Fruit fly (Drosophila melanogaster) whole organism, embryonic: ENCODE data around the gene CG4953.

Experiments used
- Blimp-1 ChIP-seq: fragments of 200-800 bp; sonication (Bioruptor generic); optimal IDR thresholded peaks from 3 replicates; lab custom pipeline; 2018; ENCODE audit warnings: missing biosample characterization, missing genetic modification characterization, mild to moderate bottlenecking, moderate library complexity, missing genetic modification reagents
- CG10565 ChIP-seq: fragments of 200-800 bp; sonication (Bioruptor generic); optimal IDR thresholded peaks from 3 replicates; lab custom pipeline; 2016; ENCODE audit warnings: missing biosample characterization, mild to moderate bottlenecking, missing genetic modification characterization
- CG11504 ChIP-seq: fragments of 200-800 bp; sonication (Bioruptor generic); optimal IDR thresholded peaks from 3 replicates; lab custom pipeline; 2019; ENCODE audit warnings: missing biosample characterization, mild to moderate bottlenecking, missing genetic modification characterization, moderate library complexity
- CG13123 ChIP-seq: fragments of 200-800 bp; sonication (Bioruptor generic); optimal IDR thresholded peaks from 2 replicates; lab custom pipeline; 2016; ENCODE audit warnings: missing biosample characterization, missing genetic modification characterization
- CG13424 ChIP-seq: fragments of 200-800 bp; sonication (Bioruptor generic); optimal IDR thresholded peaks from 2 replicates; lab custom pipeline; 2019; ENCODE audit warnings: missing biosample characterization, mild to moderate bottlenecking, missing genetic modification characterization, moderate library complexity
- CG14965 ChIP-seq: fragments of 200-800 bp; sonication (Bioruptor generic); optimal IDR thresholded peaks from 2 replicates; lab custom pipeline; 2016; ENCODE audit warnings: missing biosample characterization, missing genetic modification characterization, borderline replicate concordance
- CG17829 ChIP-seq: fragments of 200-800 bp; optimal IDR thresholded peaks from 2 replicates; lab custom pipeline; 2019; ENCODE audit warnings: missing biosample characterization, mild to moderate bottlenecking, missing genetic modification characterization, moderate library complexity
- CG2129 ChIP-seq: fragments of 200-800 bp; sonication (Bioruptor generic); IDR thresholded peaks from 2 replicates; pipeline ENCODE4 v1.3.6; 2022; ENCODE audit warnings: missing biosample characterization, missing genetic modification characterization; ENCODE audit not compliant: partially characterized antibody
- CG31441 ChIP-seq: fragments of 200-800 bp; sonication (Bioruptor generic); IDR thresholded peaks from 2 replicates; pipeline ENCODE4 v1.3.6; 2022; ENCODE audit warnings: missing biosample characterization, missing genetic modification characterization
- CG34376 ChIP-seq: fragments of 200-800 bp; sonication (Bioruptor generic); optimal IDR thresholded peaks from 2 replicates; lab custom pipeline; 2018; ENCODE audit warnings: missing biosample characterization, mild to moderate bottlenecking, missing genetic modification characterization
- CG43689 ChIP-seq: fragments of 200-800 bp; sonication (Bioruptor generic); IDR thresholded peaks from 2 replicates; pipeline ENCODE4 v1.3.6; 2022; ENCODE audit warnings: missing biosample characterization, missing genetic modification characterization
- CG4617 ChIP-seq: fragments of 200-800 bp; sonication (Bioruptor generic); optimal IDR thresholded peaks from 3 replicates; lab custom pipeline; 2016; ENCODE audit warnings: missing biosample characterization, missing genetic modification characterization, borderline replicate concordance
- CG5180 ChIP-seq: fragments of 200-800 bp; sonication (Bioruptor generic); optimal IDR thresholded peaks from 3 replicates; lab custom pipeline; 2017; ENCODE audit warnings: missing biosample characterization, missing genetic modification characterization, mild to moderate bottlenecking, moderate library complexity, missing genetic modification reagents
- CG5953 ChIP-seq: fragments of 200-800 bp; sonication (Bioruptor generic); IDR thresholded peaks from 2 replicates; pipeline ENCODE4 v1.3.6; 2022; ENCODE audit warnings: missing biosample characterization, missing genetic modification characterization
- CG6765 ChIP-seq: fragments of 200-800 bp; sonication (Bioruptor generic); optimal IDR thresholded peaks from 3 replicates; lab custom pipeline; 2017; ENCODE audit warnings: missing biosample characterization, mild to moderate bottlenecking, missing genetic modification characterization
- CG6854 ChIP-seq: fragments of 200-800 bp; sonication (Bioruptor generic); optimal IDR thresholded peaks from 3 replicates; lab custom pipeline; 2017; ENCODE audit warnings: missing biosample characterization, mild to moderate bottlenecking, missing genetic modification characterization
- CG7556 ChIP-seq: fragments of 200-800 bp; sonication (Bioruptor generic); optimal IDR thresholded peaks from 2 replicates; lab custom pipeline; 2017; ENCODE audit warnings: missing biosample characterization, mild to moderate bottlenecking, missing genetic modification characterization
- Dip2 ChIP-seq: fragments of 200-800 bp; sonication (Bioruptor generic); IDR thresholded peaks from 2 replicates; pipeline ENCODE4 v1.3.6; 2022; ENCODE audit warnings: missing biosample characterization, missing genetic modification characterization
- Fer1 ChIP-seq: fragments of 200-800 bp; sonication (Bioruptor generic); optimal IDR thresholded peaks from 2 replicates; lab custom pipeline; 2017; ENCODE audit warnings: missing biosample characterization, mild to moderate bottlenecking, missing genetic modification characterization
- Fer2 ChIP-seq: fragments of 200-800 bp; sonication (Bioruptor generic); optimal IDR thresholded peaks from 2 replicates; lab custom pipeline; 2018; ENCODE audit warnings: missing biosample characterization, mild to moderate bottlenecking, missing genetic modification characterization, moderate library complexity
- Fer3 ChIP-seq: fragments of 200-800 bp; sonication (Bioruptor generic); optimal IDR thresholded peaks from 2 replicates; lab custom pipeline; 2018; ENCODE audit warnings: missing biosample characterization, mild to moderate bottlenecking, missing genetic modification characterization, moderate library complexity
- Hand ChIP-seq: fragments of 200-800 bp; sonication (Bioruptor generic); optimal IDR thresholded peaks from 2 replicates; lab custom pipeline; 2017; ENCODE audit warnings: mild to moderate bottlenecking, missing biosample characterization, missing genetic modification reagents, missing genetic modification characterization
- Lhr ChIP-seq: fragments of 200-800 bp; sonication (Bioruptor generic); optimal IDR thresholded peaks from 3 replicates; lab custom pipeline; 2017; ENCODE audit warnings: mild to moderate bottlenecking, missing biosample characterization, missing genetic modification reagents, missing genetic modification characterization
- MBD-R2 ChIP-seq: fragments of 200-800 bp; sonication (Bioruptor generic); IDR thresholded peaks from 2 replicates; pipeline ENCODE4 v1.3.6; 2022; ENCODE audit warnings: missing biosample characterization, missing genetic modification characterization
- MESR4 ChIP-seq: fragments of 200-800 bp; sonication (Bioruptor generic); optimal IDR thresholded peaks from 2 replicates; lab custom pipeline; 2018; ENCODE audit warnings: missing biosample characterization, mild to moderate bottlenecking, missing genetic modification characterization, moderate library complexity
- MTF-1 ChIP-seq: fragments of 200-800 bp; sonication (Bioruptor generic); optimal IDR thresholded peaks from 2 replicates; lab custom pipeline; 2018; ENCODE audit warnings: missing biosample characterization, mild to moderate bottlenecking, missing genetic modification characterization, borderline replicate concordance
- Meics ChIP-seq: fragments of 200-800 bp; sonication (Bioruptor generic); optimal IDR thresholded peaks from 2 replicates; lab custom pipeline; 2017; ENCODE audit warnings: missing biosample characterization, mild to moderate bottlenecking, missing genetic modification characterization
- Nf-YC ChIP-seq: fragments of 200-800 bp; optimal IDR thresholded peaks from 3 replicates; lab custom pipeline; 2019; ENCODE audit warnings: missing biosample characterization, mild to moderate bottlenecking, missing genetic modification characterization, moderate library complexity
- Oli ChIP-seq: fragments of 200-800 bp; sonication (Bioruptor generic); optimal IDR thresholded peaks from 2 replicates; lab custom pipeline; 2018; ENCODE audit warnings: missing biosample characterization, mild to moderate bottlenecking, missing genetic modification characterization, moderate library complexity
- Pdp1 ChIP-seq, 2 experiments: fragments of 200-800 bp; sonication (Bioruptor generic); optimal IDR thresholded peaks; 3 replicates each; lab custom pipeline; 2016; ENCODE audit warnings: missing biosample characterization in 2 of 2, missing genetic modification characterization in 2 of 2, mild to moderate bottlenecking in 1 of 2, moderate library complexity in 1 of 2
- Sin3A ChIP-seq: fragments of >200 bp; optimal IDR thresholded peaks from 2 replicates; lab custom pipeline; 2018
- Xrp1 ChIP-seq: fragments of 200-800 bp; sonication (Bioruptor generic); IDR thresholded peaks from 2 replicates; pipeline ENCODE4 v1.3.6; 2022; ENCODE audit warnings: missing biosample characterization, missing genetic modification characterization
- caup ChIP-seq: fragments of 200-800 bp; sonication (Bioruptor generic); optimal IDR thresholded peaks from 3 replicates; lab custom pipeline; 2017; ENCODE audit warnings: missing biosample characterization, mild to moderate bottlenecking, missing genetic modification characterization, moderate library complexity; ENCODE audit not compliant: severe bottlenecking
- chn ChIP-seq: fragments of 200-800 bp; sonication (Bioruptor generic); optimal IDR thresholded peaks from 2 replicates; lab custom pipeline; 2016; ENCODE audit warnings: missing biosample characterization, missing genetic modification characterization
- croc ChIP-seq: fragments of 200-800 bp; sonication (Bioruptor generic); conservative IDR thresholded peaks from 3 replicates; pipeline ENCODE4 v1.3.6; 2022; ENCODE audit warnings: missing biosample characterization, missing genetic modification characterization
- disco-r ChIP-seq: fragments of 200-800 bp; sonication (Bioruptor generic); optimal IDR thresholded peaks from 2 replicates; lab custom pipeline; 2016; ENCODE audit warnings: missing biosample characterization, missing genetic modification characterization
- emc ChIP-seq: fragments of 200-800 bp; sonication (Bioruptor generic); optimal IDR thresholded peaks from 2 replicates; lab custom pipeline; 2016; ENCODE audit warnings: missing biosample characterization, missing genetic modification characterization
- fd64A ChIP-seq: fragments of 200-800 bp; sonication (Bioruptor generic); optimal IDR thresholded peaks from 3 replicates; lab custom pipeline; 2018; ENCODE audit warnings: missing biosample characterization, mild to moderate bottlenecking, missing genetic modification characterization
- gfzf ChIP-seq: fragments of 200-800 bp; sonication (Bioruptor generic); optimal IDR thresholded peaks from 2 replicates; lab custom pipeline; 2016; ENCODE audit warnings: missing biosample characterization, mild to moderate bottlenecking, missing genetic modification characterization, moderate library complexity
- grau ChIP-seq: fragments of 200-800 bp; optimal IDR thresholded peaks from 3 replicates; lab custom pipeline; 2019; ENCODE audit warnings: missing biosample characterization, mild to moderate bottlenecking, missing genetic modification characterization, moderate library complexity
- h ChIP-seq: fragments of >200 bp; optimal IDR thresholded peaks from 2 replicates; lab custom pipeline; 2017
- ind ChIP-seq: fragments of 200-800 bp; sonication (Bioruptor generic); optimal IDR thresholded peaks from 3 replicates; lab custom pipeline; 2016; ENCODE audit warnings: missing biosample characterization, missing genetic modification characterization
- otp ChIP-seq: fragments of 200-800 bp; sonication (Bioruptor generic); IDR thresholded peaks from 3 replicates; pipeline ENCODE4, ENCODE4 v1.3.6; 2022; ENCODE audit warnings: missing biosample characterization, missing genetic modification characterization
- ranshi ChIP-seq: fragments of 200-800 bp; sonication (Bioruptor generic); IDR thresholded peaks from 2 replicates; pipeline ENCODE4 v1.3.6; 2022; ENCODE audit warnings: missing biosample characterization, missing genetic modification characterization
- row ChIP-seq: fragments of 200-800 bp; sonication (Bioruptor generic); IDR thresholded peaks from 3 replicates; pipeline ENCODE4 v1.3.6; 2022; ENCODE audit warnings: missing biosample characterization, missing genetic modification characterization
- run ChIP-seq: fragments of 200-800 bp; sonication (Bioruptor generic); optimal IDR thresholded peaks from 3 replicates; lab custom pipeline; 2018; ENCODE audit warnings: missing biosample characterization, mild to moderate bottlenecking, missing genetic modification characterization
- scrt ChIP-seq: fragments of 200-800 bp; sonication (Bioruptor generic); optimal IDR thresholded peaks from 2 replicates; lab custom pipeline; 2018; ENCODE audit warnings: missing biosample characterization, mild to moderate bottlenecking, missing genetic modification characterization, moderate library complexity
- sob ChIP-seq: fragments of 200-800 bp; sonication (Bioruptor generic); IDR thresholded peaks from 2 replicates; pipeline ENCODE4 v1.3.6; 2022; ENCODE audit warnings: missing biosample characterization, missing genetic modification characterization
- tin ChIP-seq: fragments of 200-800 bp; sonication (Bioruptor generic); optimal IDR thresholded peaks from 3 replicates; lab custom pipeline; 2016; ENCODE audit warnings: missing biosample characterization, missing genetic modification characterization
- tio ChIP-seq: fragments of 200-800 bp; sonication (Bioruptor generic); optimal IDR thresholded peaks from 2 replicates; lab custom pipeline; 2017; ENCODE audit warnings: missing biosample characterization, missing genetic modification characterization, inconsistent platforms
- unpg ChIP-seq: fragments of 200-800 bp; sonication (Bioruptor generic); optimal IDR thresholded peaks from 3 replicates; lab custom pipeline; 2018; ENCODE audit warnings: missing biosample characterization, mild to moderate bottlenecking, missing genetic modification characterization, moderate library complexity

The CG4953 gene

DNA sequence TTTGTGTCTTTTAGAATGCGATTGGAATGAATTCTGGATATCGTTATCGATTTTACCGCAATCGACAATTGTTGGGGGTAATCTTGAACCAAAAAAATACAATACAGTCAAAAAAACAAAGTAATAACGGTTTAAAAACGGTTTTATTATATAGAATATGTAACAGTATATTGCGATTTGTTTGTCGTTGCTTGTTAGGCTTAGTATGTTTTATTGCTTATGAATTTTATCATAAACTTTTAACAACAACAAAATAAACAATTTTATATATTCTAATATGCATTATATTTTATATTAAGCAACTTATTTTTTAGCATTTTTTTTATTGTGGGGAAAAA lies 33.3 kb downstream of the CG4953 start, which contains the start of gene CYLD:
CYLD (minus strand) TSS at position 38 of the 338 bp plus-strand sequence.
- TF ChIP-seq MBD-R2 (GFP tag; lab: Robert Waterston, UW) (peak; percentile 56), sob (peak; percentile 66; the same call in 1 of the 2 replicates), Nf-YC (tag; lab: Kevin White, UChicago) (peak; percentile 63), MTF-1 (no peak), CG6765 (GFP tag; lab: Kevin White, UChicago) (peak; percentile 18), Sin3A (lab: Kevin White, UChicago) (no peak), Fer1 (GFP tag; lab: Kevin White, UChicago) (peak; percentile 67), CG2129 (no peak), grau (tag; lab: Kevin White, UChicago) (peak; percentile 78), gfzf (GFP tag; lab: Kevin White, UChicago) (peak; percentile 37), Oli (tag; lab: Kevin White, UChicago) (peak; percentile 59), Dip2 (GFP tag; lab: Robert Waterston, UW) (no peak), otp (no peak), Lhr (GFP tag; lab: Kevin White, UChicago) (peak; percentile 23), tio (GFP tag; lab: Kevin White, UChicago) (peak; percentile 56), emc (no peak), CG11504 (tag; lab: Kevin White, UChicago) (peak; percentile 79), scrt (GFP tag; lab: Kevin White, UChicago) (no peak), CG5953 (GFP tag; lab: Robert Waterston, UW) (no peak), CG31441 (GFP tag; lab: Robert Waterston, UW) (peak; percentile 76), ind (GFP tag; lab: Kevin White, UChicago) (peak; percentile 58), CG13123 (GFP tag; lab: Kevin White, UChicago) (peak; percentile 67), unpg (GFP tag; lab: Kevin White, UChicago) (peak; percentile 83), CG14965 (GFP tag; lab: Kevin White, UChicago) (no peak), fd64A (GFP tag; lab: Kevin White, UChicago) (no peak), MESR4 (GFP tag; lab: Kevin White, UChicago) (peak; percentile 26), CG7556 (GFP tag; lab: Kevin White, UChicago) (peak; percentile 72), Fer2 (tag; lab: Kevin White, UChicago) (peak; percentile 19), CG10565 (GFP tag; lab: Kevin White, UChicago) (no peak), Pdp1 (GFP tag; optimal IDR thresholded peaks at IDR 0.05; lab: Kevin White, UChicago) (peak in 1 of 2 experiments; percentile 26), run (tag; lab: Kevin White, UChicago) (no peak), CG5180 (no peak), CG34376 (peak; percentile 19), CG43689 (GFP tag; lab: Robert Waterston, UW) (no peak), row (GFP tag; lab: Robert Waterston, UW) (peak; percentile 77), tin (GFP tag; lab: Kevin White, UChicago) (peak; percentile 54), Hand (no peak), CG4617 (GFP tag; lab: Kevin White, UChicago) (peak; percentile 33), ranshi (no peak; the same call in 1 of the 2 replicates), caup (GFP tag; lab: Kevin White, UChicago) (no peak), h (lab: Kevin White, UChicago) (no peak), CG17829 (peak; percentile 85), CG6854 (GFP tag; lab: Kevin White, UChicago) (peak; percentile 27), disco-r (GFP tag; lab: Kevin White, UChicago) (no peak), Meics (GFP tag; lab: Kevin White, UChicago) (peak; percentile 76), Blimp-1 (GFP tag; lab: Kevin White, UChicago) (peak; percentile 78), Fer3 (tag; lab: Kevin White, UChicago) (peak; percentile 75), Xrp1 (GFP tag; lab: Robert Waterston, UW) (peak; percentile 76), croc (no peak), CG13424 (tag; lab: Kevin White, UChicago) (peak; percentile 79), chn (GFP tag; lab: Kevin White, UChicago) (no peak)
